Worm (Caenorhabditis elegans): ENCODE results near the gene nspe-1.

- no peak for TF ChIP-seq sptf-1 (tag; optimal IDR thresholded peaks at IDR 0.05)
- TF ChIP-seq drap-1 (GFP tag; optimal IDR thresholded peaks at IDR 0.05), result no peak
- TF ChIP-seq lin-13 (tag; optimal IDR thresholded peaks at IDR 0.05), result no peak
These were observed 47.5 kb upstream of the nspe-1 start for ce11 chrII:12668148-12668547.

Data from whole organism, mixed stage, embryonic.